Worm (Caenorhabditis elegans) whole organism, early embryonic: ENCODE measurements around the gene gcp-2.2.

ENCODE experiments used
- F13C5.2 ChIP-seq: sonication (generic microtip); optimal IDR thresholded peaks from 2 replicates; lab custom pipeline; 2017; ENCODE audit warnings: mild to moderate bottlenecking, missing genetic modification characterization, inconsistent platforms, missing compliant biosample characterization
- ama-1 ChIP-seq: fragments of 150-350 bp; optimal IDR thresholded peaks from 2 replicates; lab custom pipeline; 2014
- hmg-4 ChIP-seq: fragments of 200-800 bp; sonication (Bioruptor generic); optimal IDR thresholded peaks from 2 replicates; lab custom pipeline; 2018; ENCODE audit warnings: mild to moderate bottlenecking, missing genetic modification characterization, missing compliant biosample characterization
- hnd-1 ChIP-seq: sonication (generic microtip); optimal IDR thresholded peaks from 2 replicates; lab custom pipeline; 2016; ENCODE audit warnings: missing genetic modification characterization, missing compliant biosample characterization
- tbx-11 ChIP-seq: fragments of 200-800 bp; sonication (Bioruptor generic); IDR thresholded peaks from 2 replicates; pipeline ENCODE4 v1.3.6; 2022; ENCODE audit warnings: missing genetic modification characterization, missing compliant biosample characterization
- tbx-37 ChIP-seq: fragments of 200-800 bp; sonication (Bioruptor generic); conservative IDR thresholded peaks from 2 replicates; pipeline ENCODE4 v1.3.6; 2022; ENCODE audit warnings: missing genetic modification reagents, missing genetic modification characterization, missing compliant biosample characterization

- TF ChIP-seq ama-1 (lab: Kevin White, UChicago) = no peak
- no peak for TF ChIP-seq F13C5.2 (tag; lab: Kevin White, UChicago)
- TF ChIP-seq tbx-11 (GFP tag; lab: Robert Waterston, UW) = no peak
- TF ChIP-seq hnd-1 (tag; lab: Kevin White, UChicago) = no peak
- no peak for TF ChIP-seq hmg-4
- no peak for TF ChIP-seq tbx-37 (GFP tag; lab: Robert Waterston, UW)
Measured at ce11 chrX:11555527-11556137, 18.1 kb downstream of the gcp-2.2 start.
